Fruit fly (Drosophila melanogaster) whole organism, embryonic: ENCODE data around the gene TwdlO.

Source experiments
- Abd-B ChIP-seq: fragments of 200-800 bp; sonication (Bioruptor generic); optimal IDR thresholded peaks from 2 replicates; lab custom pipeline; 2018; ENCODE audit warnings: missing biosample characterization, mild to moderate bottlenecking, missing genetic modification characterization, moderate library complexity
- B-H1 ChIP-seq: fragments of 200-800 bp; sonication (Bioruptor generic); IDR thresholded peaks from 3 replicates; pipeline ENCODE4 v1.3.6; 2022; ENCODE audit warnings: missing biosample characterization, missing genetic modification characterization
- Bdp1 ChIP-seq: fragments of 200-800 bp; sonication (Bioruptor generic); optimal IDR thresholded peaks from 3 replicates; lab custom pipeline; 2016; ENCODE audit warnings: missing biosample characterization, missing genetic modification characterization
- CG10209 ChIP-seq: fragments of 200-800 bp; sonication (Bioruptor generic); optimal IDR thresholded peaks from 3 replicates; lab custom pipeline; 2017; ENCODE audit warnings: missing biosample characterization, mild to moderate bottlenecking, missing genetic modification characterization, missing genetic modification reagents
- CG10979 ChIP-seq: fragments of 200-800 bp; sonication (Bioruptor generic); optimal IDR thresholded peaks from 2 replicates; lab custom pipeline; 2018; ENCODE audit warnings: missing biosample characterization, mild to moderate bottlenecking, missing genetic modification characterization, moderate library complexity
- CG12391 ChIP-seq: fragments of 200-800 bp; sonication (Bioruptor generic); optimal IDR thresholded peaks from 3 replicates; lab custom pipeline; 2018; ENCODE audit warnings: missing biosample characterization, mild to moderate bottlenecking, missing genetic modification characterization, moderate library complexity
- CG12744 ChIP-seq: fragments of 200-800 bp; sonication (Bioruptor generic); optimal IDR thresholded peaks from 2 replicates; lab custom pipeline; 2016; ENCODE audit warnings: missing biosample characterization, missing genetic modification characterization
- CG13775 ChIP-seq: fragments of 200-800 bp; sonication (Bioruptor generic); optimal IDR thresholded peaks from 3 replicates; lab custom pipeline; 2017; ENCODE audit warnings: missing biosample characterization, mild to moderate bottlenecking, missing genetic modification characterization
- CG14860 ChIP-seq: fragments of 200-800 bp; sonication (Bioruptor generic); IDR thresholded peaks from 3 replicates; pipeline ENCODE4 v1.3.6; 2022; ENCODE audit warnings: missing biosample characterization, missing genetic modification characterization; ENCODE audit not compliant: partially characterized antibody
- CG15011 ChIP-seq: fragments of 200-800 bp; sonication (Bioruptor generic); optimal IDR thresholded peaks from 3 replicates; lab custom pipeline; 2018; ENCODE audit warnings: missing biosample characterization, mild to moderate bottlenecking, missing genetic modification characterization
- CG17802 ChIP-seq: fragments of 200-800 bp; sonication (Bioruptor generic); optimal IDR thresholded peaks from 2 replicates; lab custom pipeline; 2018; ENCODE audit warnings: missing biosample characterization, mild to moderate bottlenecking, missing genetic modification characterization, moderate library complexity
- CG18599 ChIP-seq: fragments of 200-800 bp; sonication (Bioruptor generic); optimal IDR thresholded peaks from 3 replicates; lab custom pipeline; 2017; ENCODE audit warnings: missing biosample characterization, missing genetic modification characterization, mild to moderate bottlenecking, moderate library complexity, missing genetic modification reagents
- CG2129 ChIP-seq: fragments of 200-800 bp; sonication (Bioruptor generic); IDR thresholded peaks from 2 replicates; pipeline ENCODE4 v1.3.6; 2022; ENCODE audit warnings: missing biosample characterization, missing genetic modification characterization; ENCODE audit not compliant: partially characterized antibody
- CG2202 ChIP-seq: fragments of 200-800 bp; sonication (Bioruptor generic); optimal IDR thresholded peaks from 2 replicates; lab custom pipeline; 2018; ENCODE audit warnings: missing biosample characterization, mild to moderate bottlenecking, missing genetic modification characterization
- CG2889 ChIP-seq: fragments of 200-800 bp; sonication (Bioruptor generic); IDR thresholded peaks from 3 replicates; pipeline ENCODE4 v1.3.6; 2022; ENCODE audit warnings: missing biosample characterization, missing genetic modification characterization
- CG6791 ChIP-seq: fragments of 200-800 bp; sonication (Bioruptor generic); IDR thresholded peaks from 3 replicates; pipeline ENCODE4 v1.3.6; 2022; ENCODE audit warnings: missing biosample characterization, missing genetic modification characterization; ENCODE audit not compliant: partially characterized antibody
- CG7556 ChIP-seq: fragments of 200-800 bp; sonication (Bioruptor generic); optimal IDR thresholded peaks from 2 replicates; lab custom pipeline; 2017; ENCODE audit warnings: missing biosample characterization, mild to moderate bottlenecking, missing genetic modification characterization
- CG7745 ChIP-seq: fragments of 200-800 bp; sonication (Bioruptor generic); optimal IDR thresholded peaks from 2 replicates; lab custom pipeline; 2018; ENCODE audit warnings: missing biosample characterization, mild to moderate bottlenecking, missing genetic modification characterization, moderate library complexity
- CG8765 ChIP-seq: fragments of 200-800 bp; sonication (Bioruptor generic); IDR thresholded peaks from 2 replicates; pipeline ENCODE4 v1.3.6; 2022; ENCODE audit warnings: missing biosample characterization, missing genetic modification characterization
- Chrac-16 ChIP-seq: fragments of 200-800 bp; sonication (Bioruptor generic); optimal IDR thresholded peaks from 3 replicates; lab custom pipeline; 2016; ENCODE audit warnings: missing biosample characterization, missing genetic modification characterization
- D19B ChIP-seq: fragments of 200-800 bp; sonication (Bioruptor generic); optimal IDR thresholded peaks from 2 replicates; lab custom pipeline; 2017; ENCODE audit warnings: missing biosample characterization, mild to moderate bottlenecking, missing genetic modification characterization
- Dfd ChIP-seq, 2 experiments: fragments of >200 bp; optimal IDR thresholded peaks; 2 replicates each; lab custom pipeline; 2017; ENCODE audit warnings: missing biosample characterization in 2 of 2, missing genetic modification characterization in 2 of 2
- ERR ChIP-seq: fragments of 200-800 bp; sonication (Bioruptor generic); optimal IDR thresholded peaks from 2 replicates; lab custom pipeline; 2016; ENCODE audit warnings: missing biosample characterization, missing genetic modification characterization
- Gug ChIP-seq: fragments of 200-800 bp; sonication (Bioruptor generic); IDR thresholded peaks from 4 replicates; pipeline ENCODE4 v1.3.6; 2022; ENCODE audit warnings: missing biosample characterization, missing genetic modification characterization
- MTF-1 ChIP-seq: fragments of 200-800 bp; sonication (Bioruptor generic); optimal IDR thresholded peaks from 2 replicates; lab custom pipeline; 2018; ENCODE audit warnings: missing biosample characterization, mild to moderate bottlenecking, missing genetic modification characterization, borderline replicate concordance
- Sox100B ChIP-seq: fragments of 200-800 bp; sonication (Bioruptor generic); optimal IDR thresholded peaks from 3 replicates; lab custom pipeline; 2018; ENCODE audit warnings: missing biosample characterization, mild to moderate bottlenecking, missing genetic modification characterization
- Sox102F ChIP-seq: fragments of 200-800 bp; sonication (Bioruptor generic); optimal IDR thresholded peaks from 2 replicates; lab custom pipeline; 2018; ENCODE audit warnings: missing biosample characterization, mild to moderate bottlenecking, missing genetic modification characterization, moderate library complexity
- Tbp ChIP-seq: fragments of >200 bp; optimal IDR thresholded peaks from 2 replicates; lab custom pipeline; 2018; ENCODE audit warnings: missing biosample characterization, missing genetic modification characterization
- ap ChIP-seq: fragments of 200-800 bp; sonication (Bioruptor generic); IDR thresholded peaks from 2 replicates; pipeline ENCODE4 v1.3.6; 2022; ENCODE audit warnings: missing biosample characterization, missing genetic modification characterization
- ase ChIP-seq: fragments of 200-800 bp; sonication (Bioruptor generic); IDR thresholded peaks from 3 replicates; pipeline ENCODE4 v1.3.6; 2022; ENCODE audit warnings: missing biosample characterization, missing genetic modification characterization
- br ChIP-seq: fragments of >200 bp; optimal IDR thresholded peaks from 2 replicates; lab custom pipeline; 2017
- croc ChIP-seq: fragments of 200-800 bp; sonication (Bioruptor generic); conservative IDR thresholded peaks from 3 replicates; pipeline ENCODE4 v1.3.6; 2022; ENCODE audit warnings: missing biosample characterization, missing genetic modification characterization
- danr ChIP-seq: fragments of 200-800 bp; sonication (Bioruptor generic); IDR thresholded peaks from 2 replicates; pipeline ENCODE4 v1.3.6; 2022; ENCODE audit warnings: missing biosample characterization, missing genetic modification characterization
- dimm ChIP-seq: fragments of 200-800 bp; sonication (Bioruptor generic); IDR thresholded peaks from 2 replicates; pipeline ENCODE4 v1.3.6; 2022; ENCODE audit warnings: missing biosample characterization, missing genetic modification characterization
- exex ChIP-seq: fragments of 200-800 bp; sonication (Bioruptor generic); optimal IDR thresholded peaks from 4 replicates; lab custom pipeline; 2018; ENCODE audit warnings: missing biosample characterization, mild to moderate bottlenecking, missing genetic modification characterization, moderate library complexity
- fd3F ChIP-seq: fragments of 200-800 bp; sonication (Bioruptor generic); optimal IDR thresholded peaks from 2 replicates; lab custom pipeline; 2018; ENCODE audit warnings: missing biosample characterization, mild to moderate bottlenecking, missing genetic modification characterization, moderate library complexity
- gfzf ChIP-seq: fragments of 200-800 bp; sonication (Bioruptor generic); optimal IDR thresholded peaks from 2 replicates; lab custom pipeline; 2016; ENCODE audit warnings: missing biosample characterization, mild to moderate bottlenecking, missing genetic modification characterization, moderate library complexity
- gsb-n ChIP-seq: fragments of 200-800 bp; sonication (Bioruptor generic); optimal IDR thresholded peaks from 3 replicates; lab custom pipeline; 2018; ENCODE audit warnings: missing biosample characterization, mild to moderate bottlenecking, missing genetic modification characterization
- hb ChIP-seq: fragments of 200-800 bp; sonication (Bioruptor generic); IDR thresholded peaks from 3 replicates; pipeline ENCODE4 v1.3.6; 2022; ENCODE audit warnings: missing biosample characterization, missing genetic modification characterization; ENCODE audit not compliant: partially characterized antibody
- hth ChIP-seq: fragments of >200 bp; optimal IDR thresholded peaks from 2 replicates; lab custom pipeline; 2017; ENCODE audit warnings: inconsistent platforms
- jing ChIP-seq: fragments of 200-800 bp; sonication (Bioruptor generic); optimal IDR thresholded peaks from 2 replicates; lab custom pipeline; 2018; ENCODE audit warnings: missing biosample characterization, mild to moderate bottlenecking, missing genetic modification characterization
- kah ChIP-seq: fragments of 200-800 bp; sonication (Bioruptor generic); optimal IDR thresholded peaks from 2 replicates; lab custom pipeline; 2018; ENCODE audit warnings: missing biosample characterization, mild to moderate bottlenecking, missing genetic modification characterization
- lbe ChIP-seq: fragments of 200-800 bp; sonication (Bioruptor generic); optimal IDR thresholded peaks from 2 replicates; lab custom pipeline; 2016; ENCODE audit warnings: missing biosample characterization, mild to moderate bottlenecking, missing genetic modification characterization
- lmd ChIP-seq: fragments of 200-800 bp; sonication (Bioruptor generic); IDR thresholded peaks from 2 replicates; pipeline ENCODE4 v1.3.6; 2022; ENCODE audit warnings: missing biosample characterization, missing genetic modification characterization
- schlank ChIP-seq: fragments of 200-800 bp; sonication (Bioruptor generic); optimal IDR thresholded peaks from 2 replicates; lab custom pipeline; 2018; ENCODE audit warnings: missing biosample characterization, mild to moderate bottlenecking, missing genetic modification characterization
- sens ChIP-seq: fragments of 200-800 bp; sonication (Bioruptor generic); peaks from one replicate; lab custom pipeline; 2016; ENCODE audit warnings: missing biosample characterization, missing genetic modification characterization
- so ChIP-seq: fragments of 200-800 bp; sonication (Bioruptor generic); IDR thresholded peaks from 3 replicates; pipeline ENCODE4 v1.3.6; 2022; ENCODE audit warnings: missing biosample characterization, missing genetic modification characterization
- sug ChIP-seq: fragments of 200-800 bp; optimal IDR thresholded peaks from 2 replicates; lab custom pipeline; 2019; ENCODE audit warnings: missing biosample characterization, mild to moderate bottlenecking, missing genetic modification characterization, moderate library complexity
- tna ChIP-seq: fragments of 200-800 bp; sonication (Bioruptor generic); IDR thresholded peaks from 2 replicates; pipeline ENCODE4 v1.3.6; 2022; ENCODE audit warnings: missing biosample characterization, missing genetic modification characterization; ENCODE audit not compliant: partially characterized antibody
- wdn ChIP-seq: fragments of 200-800 bp; sonication (Bioruptor generic); IDR thresholded peaks from 2 replicates; pipeline ENCODE4 v1.3.6; 2022; ENCODE audit warnings: missing biosample characterization, missing genetic modification characterization
- zen2 ChIP-seq: fragments of 200-800 bp; sonication (Bioruptor generic); IDR thresholded peaks from 3 replicates; pipeline ENCODE4 v1.3.6; 2022; ENCODE audit warnings: missing biosample characterization, missing genetic modification characterization; ENCODE audit not compliant: partially characterized antibody

TwdlO gene

dm6 chr3R:26654594-26654993, 28.1 kb upstream of the TwdlO start (continued):
- TF ChIP-seq Gug: peak; percentile 48; the same call in 2 of the 4 replicates
- peak; percentile 55 for TF ChIP-seq CG10209 (GFP tag; lab: Kevin White, UChicago)
- TF ChIP-seq CG13775: no peak
- TF ChIP-seq dimm (GFP tag; lab: Robert Waterston, UW): no peak
- no peak for TF ChIP-seq CG12391 (tag; lab: Kevin White, UChicago)
- TF ChIP-seq sens (GFP tag; lab: Kevin White, UChicago): peak; percentile 88
- TF ChIP-seq CG10979 (tag; lab: Kevin White, UChicago): no peak
- peak; percentile 52; the same call in 2 of the 3 replicates for TF ChIP-seq B-H1 (GFP tag; lab: Robert Waterston, UW)
- TF ChIP-seq schlank: no peak
- TF ChIP-seq kah (GFP tag; lab: Kevin White, UChicago): no peak
- TF ChIP-seq gfzf (GFP tag; lab: Kevin White, UChicago): no peak
- peak; percentile 56; the same call in 1 of the 2 replicates for TF ChIP-seq lmd (GFP tag; lab: Robert Waterston, UW)
- TF ChIP-seq tna (GFP tag; lab: Robert Waterston, UW): no peak
- peak; percentile 51 for TF ChIP-seq CG7556 (GFP tag; lab: Kevin White, UChicago)
- no peak for TF ChIP-seq fd3F
- no peak for TF ChIP-seq CG15011 (GFP tag; lab: Kevin White, UChicago)
- no peak for TF ChIP-seq zen2 (GFP tag; lab: Robert Waterston, UW)
- no peak for TF ChIP-seq CG7745 (tag; lab: Kevin White, UChicago)
- TF ChIP-seq Tbp (GFP tag; lab: Kevin White, UChicago): no peak
- TF ChIP-seq hth: no peak
- no peak for TF ChIP-seq MTF-1 (GFP tag; lab: Kevin White, UChicago)
- peak; percentile 15; the same call in 1 of the 2 replicates for TF ChIP-seq danr (GFP tag; lab: Robert Waterston, UW)
- no peak for TF ChIP-seq br (lab: Kevin White, UChicago)
- no peak for TF ChIP-seq CG17802
- no peak for TF ChIP-seq Dfd (GFP tag; optimal IDR thresholded peaks at IDR 0.05; lab: Kevin White, UChicago)
- TF ChIP-seq Sox102F (GFP tag; lab: Kevin White, UChicago): peak; percentile 61
- TF ChIP-seq ap: no peak
- no peak for TF ChIP-seq CG2202
- no peak for TF ChIP-seq CG14860 (GFP tag; lab: Robert Waterston, UW)
- TF ChIP-seq Chrac-16: no peak
- TF ChIP-seq CG18599 (GFP tag; lab: Kevin White, UChicago): peak; percentile 69
- no peak for TF ChIP-seq exex
- TF ChIP-seq D19B (GFP tag; lab: Kevin White, UChicago): no peak
- no peak for TF ChIP-seq CG6791 (GFP tag; lab: Robert Waterston, UW)
- 0 out of 2 replicates have a peak, but pooled peaks have one; percentile 18 for TF ChIP-seq wdn (GFP tag; lab: Robert Waterston, UW)
- TF ChIP-seq gsb-n (tag; lab: Kevin White, UChicago): no peak
- TF ChIP-seq Bdp1 (GFP tag; lab: Kevin White, UChicago): no peak
- no peak for TF ChIP-seq croc (GFP tag; lab: Robert Waterston, UW)
- peak; percentile 54 for TF ChIP-seq Sox100B (GFP tag; lab: Kevin White, UChicago)
- TF ChIP-seq jing (GFP tag; lab: Kevin White, UChicago): no peak
- TF ChIP-seq so: 0 out of 3 replicates have a peak, but pooled peaks have one; percentile 54
- TF ChIP-seq CG8765 (GFP tag; lab: Robert Waterston, UW): no peak
- TF ChIP-seq CG12744 (GFP tag; lab: Kevin White, UChicago): peak; percentile 23
- TF ChIP-seq ase (GFP tag; lab: Robert Waterston, UW): peak; percentile 44; the same call in 2 of the 3 replicates
- TF ChIP-seq hb (GFP tag; lab: Robert Waterston, UW): no peak
- TF ChIP-seq ERR (GFP tag; lab: Kevin White, UChicago): no peak
- TF ChIP-seq Abd-B (GFP tag; lab: Kevin White, UChicago): peak; percentile 31
- 0 out of 3 replicates have a peak, but pooled peaks have one; percentile 7 for TF ChIP-seq CG2889 (GFP tag; lab: Robert Waterston, UW)
- TF ChIP-seq sug (tag; lab: Kevin White, UChicago): no peak
- TF ChIP-seq lbe (GFP tag; lab: Kevin White, UChicago): no peak
- no peak for TF ChIP-seq CG2129 (GFP tag; lab: Robert Waterston, UW)
